Worm (Caenorhabditis elegans): ENCODE data around the gene Y71H2AL.4.

The Y71H2AL.4 gene

ce11 chrIII:2725221-2726203 lies 39.3 kb downstream of the Y71H2AL.4 start, which contains the start of gene cosa-1:
cosa-1 (plus strand) TSS chrIII:2726116.
- TF ChIP-seq dpl-1 (GFP tag; optimal IDR thresholded peaks at IDR 0.05) (peak in 1 of 3 experiments; percentile 38), aha-1 (tag; optimal IDR thresholded peaks at IDR 0.05) (no peak), zip-4 (GFP tag; optimal IDR thresholded peaks at IDR 0.05) (no peak), nhr-84 (tag; optimal IDR thresholded peaks at IDR 0.05) (no peak), C04F5.9 (tag; optimal IDR thresholded peaks at IDR 0.05) (no peak), sox-4 (tag; optimal IDR thresholded peaks at IDR 0.05) (no peak), snpc-4 (tag; optimal IDR thresholded peaks at IDR 0.05) (no peak), sup-37 (GFP tag; optimal IDR thresholded peaks at IDR 0.05) (no peak), efl-1 (optimal IDR thresholded peaks at IDR 0.05) (peak in 1 of 2 experiments; percentile 13), efl-1 (GFP tag; optimal IDR thresholded peaks at IDR 0.05 in 1 of 2) (peak; percentile 0 to 50), hlh-4 (tag; optimal IDR thresholded peaks at IDR 0.05) (no peak), ces-1 (GFP tag; optimal IDR thresholded peaks at IDR 0.05) (no peak), ets-5 (GFP tag; IDR thresholded peaks at IDR 0.05) (no peak), isw-1 (GFP tag; IDR thresholded peaks at IDR 0.05) (no peak), tbx-2 (tag; optimal IDR thresholded peaks at IDR 0.05) (no peak), C16A3.4 (tag; optimal IDR thresholded peaks at IDR 0.05) (no peak), C34B4.2 (tag; optimal IDR thresholded peaks at IDR 0.05) (no peak), lsy-2 (tag; optimal IDR thresholded peaks at IDR 0.05) (peak in 1 of 2 experiments; percentile 18), fkh-4 (tag; optimal IDR thresholded peaks at IDR 0.05; ENCODE audit: borderline replicate concordance) (no peak), unc-86 (tag; optimal IDR thresholded peaks at IDR 0.05) (no peak), sptf-1 (tag; optimal IDR thresholded peaks at IDR 0.05) (no peak), nhr-85 (tag) (no peak), F16B12.6 (tag; optimal IDR thresholded peaks at IDR 0.05) (peak; percentile 75), swsn-7 (tag; optimal IDR thresholded peaks at IDR 0.05) (no peak), snu-23 (GFP tag; optimal IDR thresholded peaks at IDR 0.05) (no peak), nhr-11 (tag; optimal IDR thresholded peaks at IDR 0.05) (no peak), hlh-17 (GFP tag; optimal IDR thresholded peaks at IDR 0.05; ENCODE audit: borderline replicate concordance) (no peak), elt-2 (tag; optimal IDR thresholded peaks at IDR 0.05) (no peak), lin-14 (GFP tag; optimal IDR thresholded peaks at IDR 0.05) (no peak), ceh-90 (tag; optimal IDR thresholded peaks at IDR 0.05) (no peak), ama-1 (optimal IDR thresholded peaks at IDR 0.05) (no peak), alr-1 (tag; optimal IDR thresholded peaks at IDR 0.05; ENCODE audit: borderline replicate concordance) (no peak), ztf-4 (tag; optimal IDR thresholded peaks at IDR 0.05) (no peak), blmp-1 (tag; optimal IDR thresholded peaks at IDR 0.05) (peak; percentile 9), ztf-11 (tag; optimal IDR thresholded peaks at IDR 0.05) (no peak), egl-13 (tag; optimal IDR thresholded peaks at IDR 0.05) (no peak), mep-1 (tag; optimal IDR thresholded peaks at IDR 0.05) (peak; percentile 5), lin-15B (tag; optimal IDR thresholded peaks at IDR 0.05) (no peak), nhr-47 (tag; optimal IDR thresholded peaks at IDR 0.05) (no peak), aly-2 (tag; optimal IDR thresholded peaks at IDR 0.05) (no peak), vab-15 (tag; optimal IDR thresholded peaks at IDR 0.05) (no peak), hpl-2 (GFP tag; optimal IDR thresholded peaks at IDR 0.05) (no peak), nhr-90 (tag; optimal IDR thresholded peaks at IDR 0.05; ENCODE audit: poor library complexity) (no peak), ceh-63 (GFP tag; optimal IDR thresholded peaks at IDR 0.05) (no peak), nhr-237 (tag; optimal IDR thresholded peaks at IDR 0.05) (no peak), nhr-71 (tag; optimal IDR thresholded peaks at IDR 0.05) (no peak), pqm-1 (tag; optimal IDR thresholded peaks at IDR 0.05) (no peak), fos-1 (tag; optimal IDR thresholded peaks at IDR 0.05) (peak; percentile 6), nhr-12 (tag; optimal IDR thresholded peaks at IDR 0.05) (no peak), lin-13 (GFP tag; optimal IDR thresholded peaks at IDR 0.05) (no peak), irx-1 (tag; optimal IDR thresholded peaks at IDR 0.05) (no peak), unc-30 (tag; optimal IDR thresholded peaks at IDR 0.05) (no peak), nhr-77 (tag; optimal IDR thresholded peaks at IDR 0.05) (no peak)
